1 fruit fly cellular context compared by ENCODE assay signal in the genomic region with DNA sequence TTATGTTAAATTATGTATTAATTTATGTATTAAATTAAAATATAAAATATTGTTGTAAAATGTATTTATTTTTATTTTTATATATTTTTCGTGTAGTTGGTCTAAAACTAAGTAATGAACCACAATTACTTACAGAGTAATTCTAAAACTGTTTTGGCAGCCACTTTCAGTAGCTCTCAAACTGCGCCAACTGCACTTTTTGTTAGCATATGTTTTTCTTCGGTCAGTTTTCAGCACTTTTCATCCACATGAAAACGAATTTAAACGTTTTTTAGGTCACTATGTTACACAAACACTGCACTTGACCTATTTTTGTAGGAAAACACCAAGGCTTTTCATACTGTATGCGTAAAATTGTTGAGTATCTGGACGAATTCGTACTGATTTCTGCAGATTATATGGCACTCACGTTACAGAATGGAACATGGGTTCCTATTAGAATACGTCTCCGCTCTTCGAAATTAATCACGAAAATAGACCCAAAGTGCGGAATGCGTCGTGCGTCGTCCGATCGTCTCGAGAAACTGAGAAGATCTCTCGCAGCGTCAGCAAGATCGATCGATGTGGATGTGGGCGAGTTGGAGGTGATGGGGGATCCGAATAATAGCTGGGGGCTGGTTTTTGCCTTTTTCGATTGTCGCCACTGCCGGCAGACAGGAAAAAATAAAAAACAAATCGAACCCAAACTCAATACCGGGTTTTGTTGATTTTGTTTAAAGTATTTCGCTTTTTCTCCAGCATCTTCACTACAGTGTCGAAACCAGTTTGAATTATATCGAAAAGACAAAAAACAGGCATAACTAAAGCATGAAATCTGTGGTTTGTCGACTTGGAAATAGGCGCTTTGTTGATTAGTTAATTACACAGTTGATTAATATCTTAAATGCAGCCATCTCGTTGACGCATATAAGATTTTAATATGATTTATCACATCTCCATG.
TF ChIP-seq lines count a peak whose summit lies in the region.

A gene (minus strand): TSS at position 716 of the 940 bp plus-strand sequence.

TF ChIP-seq in whole organism, embryonic, 481 proteins besides CTCF, POLR2A, EP300 and RAD21 (continued from another document):
- TF ChIP-seq CG18764 (GFP tag; optimal IDR thresholded peaks at IDR 0.05; lab: Kevin White, UChicago) (no peak), Eip74EF (GFP tag; optimal IDR thresholded peaks at IDR 0.05; lab: Kevin White, UChicago) (peak in 1 of 2 experiments; percentile 12), kah (GFP tag; optimal IDR thresholded peaks at IDR 0.05; lab: Kevin White, UChicago) (no peak), al (GFP tag; IDR thresholded peaks at IDR 0.05; lab: Robert Waterston, UW) (no peak), Pdp1 (GFP tag; optimal IDR thresholded peaks at IDR 0.05; lab: Kevin White, UChicago) (peak in 1 of 2 experiments; percentile 43), peb (GFP tag; IDR thresholded peaks at IDR 0.05; lab: Robert Waterston, UW) (no peak), CG11695 (GFP tag; IDR thresholded peaks at IDR 0.05; lab: Robert Waterston, UW) (no peak), CG4707 (GFP tag; optimal IDR thresholded peaks at IDR 0.05; lab: Kevin White, UChicago) (no peak), inv (GFP tag; IDR thresholded peaks at IDR 0.05; lab: Robert Waterston, UW; ENCODE audit: partially characterized antibody) (no peak), p53 (GFP tag; optimal IDR thresholded peaks at IDR 0.05; lab: Kevin White, UChicago) (no peak), CG1792 (GFP tag; optimal IDR thresholded peaks at IDR 0.05; lab: Kevin White, UChicago) (no peak), luna (GFP tag; optimal IDR thresholded peaks at IDR 0.05; lab: Kevin White, UChicago) (no peak), MESR4 (GFP tag; optimal IDR thresholded peaks at IDR 0.05; lab: Kevin White, UChicago) (no peak), Meics (GFP tag; optimal IDR thresholded peaks at IDR 0.05; lab: Kevin White, UChicago) (no peak), z (GFP tag; IDR thresholded peaks at IDR 0.05; lab: Robert Waterston, UW) (no peak), bbx (GFP tag; IDR thresholded peaks at IDR 0.05; lab: Robert Waterston, UW; ENCODE audit: partially characterized antibody) (no peak), Dek (tag; optimal IDR thresholded peaks at IDR 0.05; lab: Kevin White, UChicago) (no peak), C15 (GFP tag; IDR thresholded peaks at IDR 0.05; lab: Robert Waterston, UW) (no peak), onecut (GFP tag; IDR thresholded peaks at IDR 0.05; lab: Robert Waterston, UW) (peak; percentile 61), psq (GFP tag; optimal IDR thresholded peaks at IDR 0.05; lab: Kevin White, UChicago) (no peak), run (tag; optimal IDR thresholded peaks at IDR 0.05; lab: Kevin White, UChicago) (no peak), HLH54F (GFP tag; optimal IDR thresholded peaks at IDR 0.05; lab: Kevin White, UChicago) (no peak), CG3847 (GFP tag; IDR thresholded peaks at IDR 0.05; lab: Robert Waterston, UW) (no peak), Stat92E (GFP tag; optimal IDR thresholded peaks at IDR 0.05; lab: Kevin White, UChicago) (no peak), cad (GFP tag; optimal IDR thresholded peaks at IDR 0.05; lab: Kevin White, UChicago) (peak; percentile 62), stwl (tag; optimal IDR thresholded peaks at IDR 0.05; lab: Kevin White, UChicago) (no peak), CrebB (tag; optimal IDR thresholded peaks at IDR 0.05; lab: Kevin White, UChicago) (no peak), bowl (GFP tag; IDR thresholded peaks at IDR 0.05; lab: Robert Waterston, UW) (no peak), CG10462 (GFP tag; optimal IDR thresholded peaks at IDR 0.05; lab: Kevin White, UChicago) (no peak), Atf3 (GFP tag; optimal IDR thresholded peaks at IDR 0.05; lab: Kevin White, UChicago) (no peak), CG12769 (tag; optimal IDR thresholded peaks at IDR 0.05; lab: Kevin White, UChicago) (peak; percentile 74), CG7786 (GFP tag; optimal IDR thresholded peaks at IDR 0.05; lab: Kevin White, UChicago) (no peak), CG12219 (GFP tag; optimal IDR thresholded peaks at IDR 0.05; lab: Kevin White, UChicago) (no peak), Gsc (GFP tag; IDR thresholded peaks at IDR 0.05; lab: Robert Waterston, UW) (no peak)
